ENCODE assay signal across 4 fruit fly cellular contexts in genomic region chr3L:908508-909162, dm6.
TF ChIP-seq lines count a peak whose summit lies in the region.

Gene nerfin-1 (plus strand): TSS chr3L:909112.

- no peak for TF ChIP-seq CTCF in whole organism, embryonic (GFP tag; optimal IDR thresholded peaks at IDR 0.05; lab: Kevin White, UChicago)

TF ChIP-seq in whole organism, embryonic, 481 proteins besides CTCF, POLR2A, EP300 and RAD21 (continues in another document):
- TF ChIP-seq CG7839 (tag; optimal IDR thresholded peaks at IDR 0.05; lab: Kevin White, UChicago) (peak; percentile 50), Deaf1 (tag; optimal IDR thresholded peaks at IDR 0.05; lab: Kevin White, UChicago) (peak; percentile 50), ATbp (GFP tag; optimal IDR thresholded peaks at IDR 0.05; lab: Kevin White, UChicago) (no peak), pnt (GFP tag; optimal IDR thresholded peaks at IDR 0.05; lab: Kevin White, UChicago) (peak; percentile 18), ac (GFP tag; optimal IDR thresholded peaks at IDR 0.05; lab: Kevin White, UChicago) (peak; percentile 23), CG11398 (GFP tag; optimal IDR thresholded peaks at IDR 0.05; lab: Kevin White, UChicago) (no peak), CG30403 (GFP tag; optimal IDR thresholded peaks at IDR 0.05; lab: Kevin White, UChicago) (peak; percentile 45), CG31441 (GFP tag; IDR thresholded peaks at IDR 0.05; lab: Robert Waterston, UW) (peak; percentile 28; the same call in 1 of the 2 replicates), gem (tag; optimal IDR thresholded peaks at IDR 0.05; lab: Kevin White, UChicago) (peak; percentile 41), prd (optimal IDR thresholded peaks at IDR 0.05; lab: Kevin White, UChicago) (no peak), prd (GFP tag; IDR thresholded peaks at IDR 0.05; lab: Robert Waterston, UW) (peak; percentile 44; the same call in 2 of the 3 replicates), CG4360 (GFP tag; IDR thresholded peaks at IDR 0.05; lab: Robert Waterston, UW) (no peak), CG18599 (GFP tag; optimal IDR thresholded peaks at IDR 0.05; lab: Kevin White, UChicago) (peak; percentile 14), ab (GFP tag; optimal IDR thresholded peaks at IDR 0.05; lab: Kevin White, UChicago) (no peak), CG7556 (GFP tag; optimal IDR thresholded peaks at IDR 0.05; lab: Kevin White, UChicago) (peak; percentile 66), CG11504 (tag; optimal IDR thresholded peaks at IDR 0.05; lab: Kevin White, UChicago) (peak; percentile 56), CG5245 (GFP tag; optimal IDR thresholded peaks at IDR 0.05; lab: Kevin White, UChicago) (no peak), CG12659 (GFP tag; optimal IDR thresholded peaks at IDR 0.05; lab: Kevin White, UChicago) (peak; percentile 14), lov (optimal IDR thresholded peaks at IDR 0.05; lab: Kevin White, UChicago) (no peak), lov (GFP tag; IDR thresholded peaks at IDR 0.05; lab: Robert Waterston, UW) (no peak), nmo (GFP tag; optimal IDR thresholded peaks at IDR 0.05; lab: Kevin White, UChicago) (peak; percentile 57), CG16863 (GFP tag; optimal IDR thresholded peaks at IDR 0.05; lab: Kevin White, UChicago) (peak; percentile 26), CG10979 (tag; optimal IDR thresholded peaks at IDR 0.05; lab: Kevin White, UChicago) (peak; percentile 45)

TF ChIP-seq in whole organism, prepupa, 60 proteins besides CTCF, POLR2A, EP300 and RAD21 (continues in another document):
- TF ChIP-seq Met (GFP tag; optimal IDR thresholded peaks at IDR 0.05; lab: Kevin White, UChicago), result peak; percentile 50
- no peak for TF ChIP-seq CG15336 (GFP tag; IDR thresholded peaks at IDR 0.05; lab: Robert Waterston, UW)
- peak; percentile 25 for TF ChIP-seq Hr39 (GFP tag; optimal IDR thresholded peaks at IDR 0.05; lab: Kevin White, UChicago)
- peak; percentile 4 for TF ChIP-seq topi (GFP tag; optimal IDR thresholded peaks at IDR 0.05; lab: Kevin White, UChicago)
- TF ChIP-seq CG7368 (GFP tag; optimal IDR thresholded peaks at IDR 0.05; lab: Kevin White, UChicago), result no peak
- peak; percentile 12 for TF ChIP-seq CG31627 (GFP tag; optimal IDR thresholded peaks at IDR 0.05; lab: Kevin White, UChicago)
- no peak for TF ChIP-seq fd85E (GFP tag; optimal IDR thresholded peaks at IDR 0.05; lab: Kevin White, UChicago)
- no peak for TF ChIP-seq Hr4 (GFP tag; optimal IDR thresholded peaks at IDR 0.05; lab: Kevin White, UChicago)
- no peak for TF ChIP-seq CG3919 (GFP tag; optimal IDR thresholded peaks at IDR 0.05; lab: Kevin White, UChicago)
- TF ChIP-seq Ets21C (GFP tag; optimal IDR thresholded peaks at IDR 0.05; lab: Kevin White, UChicago), result no peak
- TF ChIP-seq CG9139 (GFP tag; optimal IDR thresholded peaks at IDR 0.05; lab: Kevin White, UChicago), result no peak
- no peak for TF ChIP-seq cyc (GFP tag; optimal IDR thresholded peaks at IDR 0.05; lab: Kevin White, UChicago)
- no peak for TF ChIP-seq Eip93F (GFP tag; optimal IDR thresholded peaks at IDR 0.05; lab: Kevin White, UChicago)
- no peak for TF ChIP-seq CG6163 (GFP tag; IDR thresholded peaks at IDR 0.05; lab: Robert Waterston, UW)
- no peak for TF ChIP-seq salr (GFP tag; optimal IDR thresholded peaks at IDR 0.05; lab: Kevin White, UChicago)
- TF ChIP-seq esn (GFP tag; optimal IDR thresholded peaks at IDR 0.05; lab: Kevin White, UChicago), result peak; percentile 8
- TF ChIP-seq CG11294 (GFP tag; IDR thresholded peaks at IDR 0.05; lab: Robert Waterston, UW), result no peak
- peak; percentile 2 for TF ChIP-seq achi (GFP tag; optimal IDR thresholded peaks at IDR 0.05; lab: Kevin White, UChicago)
- no peak for TF ChIP-seq eg (GFP tag; IDR thresholded peaks at IDR 0.05; lab: Robert Waterston, UW)
- TF ChIP-seq CG10669 (GFP tag; optimal IDR thresholded peaks at IDR 0.05; lab: Kevin White, UChicago), result peak; percentile 4
- peak; percentile 3 for TF ChIP-seq lz (GFP tag; optimal IDR thresholded peaks at IDR 0.05; lab: Kevin White, UChicago)
- no peak for TF ChIP-seq CG6792 (GFP tag; optimal IDR thresholded peaks at IDR 0.05; lab: Kevin White, UChicago)
- TF ChIP-seq spab (GFP tag; optimal IDR thresholded peaks at IDR 0.05; lab: Kevin White, UChicago), result peak; percentile 0
- no peak for TF ChIP-seq CG1621 (tag; optimal IDR thresholded peaks at IDR 0.05; lab: Kevin White, UChicago)
- TF ChIP-seq Sox15 (GFP tag; optimal IDR thresholded peaks at IDR 0.05; lab: Kevin White, UChicago), result peak; percentile 17

TF ChIP-seq in whole organism, pupa, 21 proteins besides CTCF, POLR2A, EP300 and RAD21:
- TF ChIP-seq CG8159 (tag; optimal IDR thresholded peaks at IDR 0.05; lab: Kevin White, UChicago) (peak; percentile 41), CG4496 (GFP tag; IDR thresholded peaks at IDR 0.05; lab: Robert Waterston, UW) (no peak), Pif1B (GFP tag; optimal IDR thresholded peaks at IDR 0.05; lab: Kevin White, UChicago) (no peak), EcR (GFP tag; optimal IDR thresholded peaks at IDR 0.05; lab: Kevin White, UChicago) (peak; percentile 21), CG32121 (GFP tag; IDR thresholded peaks at IDR 0.05; lab: Robert Waterston, UW) (no peak), CG9948 (tag; optimal IDR thresholded peaks at IDR 0.05; lab: Kevin White, UChicago) (no peak), CG17806 (tag; optimal IDR thresholded peaks at IDR 0.05; lab: Kevin White, UChicago) (no peak), D1 (tag; optimal IDR thresholded peaks at IDR 0.05; lab: Kevin White, UChicago) (no peak), fd96Ca (GFP tag; IDR thresholded peaks at IDR 0.05; lab: Robert Waterston, UW) (no peak), gl (tag; optimal IDR thresholded peaks at IDR 0.05; lab: Kevin White, UChicago) (no peak), rn (GFP tag; IDR thresholded peaks at IDR 0.05; lab: Robert Waterston, UW) (no peak), Pif1A (GFP tag; optimal IDR thresholded peaks at IDR 0.05; lab: Kevin White, UChicago) (no peak), CG14655 (GFP tag; optimal IDR thresholded peaks at IDR 0.05; lab: Kevin White, UChicago) (no peak), CG34367 (tag; optimal IDR thresholded peaks at IDR 0.05; lab: Kevin White, UChicago) (no peak), CG12605 (GFP tag; IDR thresholded peaks at IDR 0.05; lab: Robert Waterston, UW) (no peak), Ets98B (GFP tag; IDR thresholded peaks at IDR 0.05; lab: Robert Waterston, UW) (no peak), Snoo (tag; optimal IDR thresholded peaks at IDR 0.05; lab: Kevin White, UChicago) (no peak)

TF ChIP-seq in whole organism, wandering third instar larva, 38 proteins besides CTCF, POLR2A, EP300 and RAD21:
- peak; percentile 31 for TF ChIP-seq ey (GFP tag; optimal IDR thresholded peaks at IDR 0.05; lab: Kevin White, UChicago)
- no peak for TF ChIP-seq dl (GFP tag; optimal IDR thresholded peaks at IDR 0.05; lab: Kevin White, UChicago; ENCODE audit: insufficient read depth in 1 of 2, partially characterized antibody in 2 of 2)
- TF ChIP-seq psq (GFP tag; optimal IDR thresholded peaks at IDR 0.05; lab: Kevin White, UChicago), result peak; percentile 13
- no peak for TF ChIP-seq Vsx2 (GFP tag; optimal IDR thresholded peaks at IDR 0.05; lab: Kevin White, UChicago; ENCODE audit: partially characterized antibody)
- TF ChIP-seq Sp1 (GFP tag; optimal IDR thresholded peaks at IDR 0.05; lab: Kevin White, UChicago), result peak; percentile 35
- peak in 1 of 2 experiments; percentile 5 for TF ChIP-seq foxo (GFP tag; optimal IDR thresholded peaks at IDR 0.05; lab: Kevin White, UChicago)
- no peak for TF ChIP-seq Rel (GFP tag; optimal IDR thresholded peaks at IDR 0.05; lab: Kevin White, UChicago)
- TF ChIP-seq Rel (tag; optimal IDR thresholded peaks at IDR 0.05; lab: Kevin White, UChicago), result no peak
- TF ChIP-seq dmrt93B (GFP tag; optimal IDR thresholded peaks at IDR 0.05; lab: Kevin White, UChicago), result peak; percentile 1
- TF ChIP-seq HLH106 (tag; optimal IDR thresholded peaks at IDR 0.05; lab: Kevin White, UChicago), result peak; percentile 17

Comparison
In these comparisons a context has a peak if more than half of its experiments do, and no peak if none do; other contexts are left out.
1. Of the 7 proteins assayed by ChIP-seq in both whole organism, embryonic and whole organism, prepupa: peak only in whole organism, embryonic: Blimp-1; only in whole organism, prepupa: Hr39; in both: none; in neither: 5.